Worm (Caenorhabditis elegans) whole organism, midembryonic: ENCODE measurements around the gene rps-5.

Source experiments
- cog-1 ChIP-seq: sonication (generic microtip); optimal IDR thresholded peaks from 2 replicates; lab custom pipeline; 2016; ENCODE audit warnings: missing genetic modification characterization, missing compliant biosample characterization
- flt-1 ChIP-seq: fragments of 200-800 bp; sonication (Bioruptor generic); IDR thresholded peaks from 2 replicates; pipeline ENCODE4 v1.3.6; 2022; ENCODE audit warnings: missing genetic modification characterization, missing compliant biosample characterization
- ref-1 ChIP-seq: fragments of 200-800 bp; sonication (Bioruptor generic); conservative IDR thresholded peaks from 2 replicates; pipeline ENCODE4 v1.3.6; 2022; ENCODE audit warnings: missing genetic modification reagents, missing genetic modification characterization, missing compliant biosample characterization

DNA sequence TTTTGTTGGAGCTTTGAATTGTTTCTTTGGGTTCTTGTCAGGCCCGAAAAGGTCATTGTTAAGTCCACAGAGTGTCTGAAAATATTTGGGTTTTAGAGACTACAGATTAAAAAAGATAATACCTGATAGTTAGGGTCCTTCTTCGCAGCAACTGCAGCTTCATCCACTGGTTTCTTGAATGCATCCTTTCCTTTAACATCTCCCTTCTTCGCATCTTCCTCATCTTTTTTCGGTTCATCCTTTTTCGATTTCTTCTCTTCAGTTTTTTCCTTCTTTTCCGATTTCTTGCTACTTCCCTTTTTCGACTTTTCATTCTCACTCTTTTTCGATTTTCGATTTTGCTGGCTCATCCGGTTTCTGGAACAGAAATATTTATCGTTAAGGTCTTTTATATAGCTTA, 7.3 kb downstream of the rps-5 start:
- TF ChIP-seq flt-1 (GFP tag; lab: Robert Waterston, UW) (no peak), ref-1 (no peak), cog-1 (tag; lab: Kevin White, UChicago) (no peak)
